Fruit fly (Drosophila melanogaster) whole organism, wandering third instar larva: ENCODE measurements around the gene CG12541.

Experiments used
- Abd-B ChIP-seq: fragments of >200 bp; optimal IDR thresholded peaks from 2 replicates; lab custom pipeline; 2017; ENCODE audit warnings: missing biosample characterization, missing genetic modification characterization
- CG32264 ChIP-seq: fragments of 200-800 bp; sonication (Bioruptor generic); optimal IDR thresholded peaks from 2 replicates; lab custom pipeline; 2016; ENCODE audit warnings: missing biosample characterization, missing genetic modification characterization
- CG9705 ChIP-seq: fragments of 200-800 bp; sonication (Bioruptor generic); optimal IDR thresholded peaks from 2 replicates; lab custom pipeline; 2018; ENCODE audit warnings: missing biosample characterization, mild to moderate bottlenecking, missing genetic modification characterization
- CrebA ChIP-seq: fragments of 200-800 bp; sonication (Bioruptor generic); optimal IDR thresholded peaks from 2 replicates; lab custom pipeline; 2016; ENCODE audit warnings: missing biosample characterization, mild to moderate bottlenecking, missing genetic modification characterization, borderline replicate concordance
- Dfd ChIP-seq: fragments of >200 bp; optimal IDR thresholded peaks from 2 replicates; lab custom pipeline; 2017; ENCODE audit warnings: missing biosample characterization, missing genetic modification characterization
- Dif ChIP-seq: fragments of 200-275, 200-300 bp; sonication (Bioruptor generic); optimal IDR thresholded peaks from 2 replicates; lab custom pipeline; 2018; ENCODE audit warnings: missing biosample characterization, missing genetic modification characterization; ENCODE audit not compliant: partially characterized antibody
- GATAd ChIP-seq: sonication (Bioruptor generic); optimal IDR thresholded peaks from 2 replicates; lab custom pipeline; 2016; ENCODE audit warnings: missing biosample characterization, missing genetic modification characterization
- HLH106 ChIP-seq: fragments of 200-800 bp; optimal IDR thresholded peaks from 3 replicates; lab custom pipeline; 2019; ENCODE audit warnings: missing biosample characterization, mild to moderate bottlenecking, missing genetic modification characterization, moderate library complexity
- Hnf4 ChIP-seq: fragments of 200-800 bp; sonication (Bioruptor generic); optimal IDR thresholded peaks from 2 replicates; lab custom pipeline; 2016; ENCODE audit warnings: missing biosample characterization, mild to moderate bottlenecking, missing genetic modification characterization
- Hr78 ChIP-seq: fragments of >200 bp; optimal IDR thresholded peaks from 2 replicates; lab custom pipeline; 2017; ENCODE audit warnings: missing biosample characterization, missing genetic modification characterization
- Hr83 ChIP-seq: fragments of 200-300 bp; sonication (Bioruptor generic); optimal IDR thresholded peaks from 2 replicates; lab custom pipeline; 2016; ENCODE audit warnings: missing biosample characterization, mild to moderate bottlenecking, missing genetic modification characterization, moderate library complexity; ENCODE audit not compliant: poor library complexity, severe bottlenecking
- Jra ChIP-seq: sonication (Bioruptor generic); optimal IDR thresholded peaks from 2 replicates; lab custom pipeline; 2016; ENCODE audit warnings: missing biosample characterization, missing genetic modification characterization
- Mio ChIP-seq: sonication (Bioruptor generic); optimal IDR thresholded peaks from 2 replicates; lab custom pipeline; 2016; ENCODE audit warnings: missing biosample characterization, missing genetic modification characterization
- Myc ChIP-seq: fragments of >200 bp; optimal IDR thresholded peaks from 2 replicates; lab custom pipeline; 2017
- N ChIP-seq: fragments of >200 bp; optimal IDR thresholded peaks from 2 replicates; lab custom pipeline; 2018; ENCODE audit warnings: missing biosample characterization, missing external identifiers, missing genetic modification characterization
- OdsH ChIP-seq: fragments of 200-800 bp; sonication (Bioruptor generic); optimal IDR thresholded peaks from 2 replicates; lab custom pipeline; 2016; ENCODE audit warnings: missing biosample characterization, mild to moderate bottlenecking, missing genetic modification characterization
- Rel ChIP-seq, 2 experiments: fragments of 200-800 bp; sonication (Bioruptor generic) in 1 of 2; optimal IDR thresholded peaks; 2 replicates in 1 of 2; 3 replicates in 1 of 2; lab custom pipeline; 2016 to 2019; ENCODE audit warnings: mild to moderate bottlenecking in 2 of 2, missing biosample characterization in 2 of 2, missing genetic modification characterization in 2 of 2, moderate library complexity in 1 of 2
- Sp1 ChIP-seq: fragments of 200-800 bp; sonication (Bioruptor generic); optimal IDR thresholded peaks from 3 replicates; lab custom pipeline; 2019; ENCODE audit warnings: missing biosample characterization, mild to moderate bottlenecking, missing genetic modification characterization, moderate library complexity
- Vsx2 ChIP-seq: fragments of 200-300, 225-300 bp; sonication (Bioruptor generic); optimal IDR thresholded peaks from 2 replicates; lab custom pipeline; 2018; ENCODE audit warnings: missing biosample characterization, missing genetic modification characterization; ENCODE audit not compliant: partially characterized antibody
- br ChIP-seq: fragments of 200-800 bp; sonication (Bioruptor generic); optimal IDR thresholded peaks from 2 replicates; lab custom pipeline; 2016; ENCODE audit warnings: missing biosample characterization, missing genetic modification characterization
- brk ChIP-seq: fragments of 200-800 bp; sonication (Bioruptor generic); optimal IDR thresholded peaks from 2 replicates; lab custom pipeline; 2016; ENCODE audit warnings: missing biosample characterization, mild to moderate bottlenecking, missing genetic modification characterization
- dl ChIP-seq, 2 experiments: fragments of 175-275, 200-275 bp in 1 of 2; fragments of 200-275 bp in 1 of 2; sonication (Bioruptor generic); optimal IDR thresholded peaks; lab custom pipeline; 2018; ENCODE audit warnings: mild to moderate bottlenecking in 2 of 2, missing biosample characterization in 2 of 2, missing genetic modification characterization in 2 of 2, moderate library complexity in 2 of 2; ENCODE audit not compliant: partially characterized antibody in 2 of 2, insufficient read depth in 1 of 2
- dmrt93B ChIP-seq: fragments of 200-800 bp; sonication (Bioruptor generic); optimal IDR thresholded peaks from 2 replicates; lab custom pipeline; 2018; ENCODE audit warnings: missing biosample characterization, mild to moderate bottlenecking, missing genetic modification characterization
- dsf ChIP-seq: sonication (Bioruptor generic); optimal IDR thresholded peaks from 2 replicates; lab custom pipeline; 2016; ENCODE audit warnings: missing biosample characterization, missing genetic modification characterization, borderline replicate concordance
- ey ChIP-seq: fragments of 200-800 bp; sonication (Bioruptor generic); optimal IDR thresholded peaks from 2 replicates; lab custom pipeline; 2016; ENCODE audit warnings: missing biosample characterization, missing genetic modification characterization
- foxo ChIP-seq, 2 experiments: fragments of 200-800 bp; sonication (Bioruptor generic); optimal IDR thresholded peaks; 2 replicates in 1 of 2; 3 replicates in 1 of 2; lab custom pipeline; 2016 to 2017; ENCODE audit warnings: missing biosample characterization in 2 of 2, missing genetic modification characterization in 2 of 2
- fru ChIP-seq: fragments of 200-800 bp; sonication (Bioruptor generic); optimal IDR thresholded peaks from 3 replicates; lab custom pipeline; 2016; ENCODE audit warnings: missing biosample characterization, mild to moderate bottlenecking, missing genetic modification characterization
- h ChIP-seq: fragments of 200-800 bp; sonication (Bioruptor generic); optimal IDR thresholded peaks from 3 replicates; lab custom pipeline; 2016; ENCODE audit warnings: missing biosample characterization, mild to moderate bottlenecking, missing genetic modification characterization
- jim ChIP-seq: fragments of 175-275, 200-325 bp; sonication (Bioruptor generic); optimal IDR thresholded peaks from 2 replicates; lab custom pipeline; 2016; ENCODE audit warnings: missing biosample characterization, mild to moderate bottlenecking, missing genetic modification characterization
- lola ChIP-seq: fragments of >200 bp; optimal IDR thresholded peaks from 2 replicates; lab custom pipeline; 2017; ENCODE audit warnings: missing biosample characterization, missing genetic modification characterization
- pan ChIP-seq: fragments of >200 bp; optimal IDR thresholded peaks from 2 replicates; lab custom pipeline; 2017
- psq ChIP-seq: fragments of 200-800 bp; sonication (Bioruptor generic); optimal IDR thresholded peaks from 3 replicates; lab custom pipeline; 2017; ENCODE audit warnings: missing biosample characterization, mild to moderate bottlenecking, missing genetic modification characterization, moderate library complexity
- rgr ChIP-seq: fragments of 200-800 bp; sonication (Bioruptor generic); optimal IDR thresholded peaks from 3 replicates; lab custom pipeline; 2016; ENCODE audit warnings: missing biosample characterization, mild to moderate bottlenecking, missing genetic modification characterization
- sage ChIP-seq: fragments of 200-800 bp; sonication (Bioruptor generic); optimal IDR thresholded peaks from 2 replicates; lab custom pipeline; 2016; ENCODE audit warnings: missing biosample characterization, mild to moderate bottlenecking, missing genetic modification characterization
- sv ChIP-seq: fragments of 200-800 bp; sonication (Bioruptor generic); optimal IDR thresholded peaks from 3 replicates; lab custom pipeline; 2016; ENCODE audit warnings: missing biosample characterization, missing genetic modification characterization
- tai ChIP-seq: sonication (Bioruptor generic); optimal IDR thresholded peaks from 2 replicates; lab custom pipeline; 2016; ENCODE audit warnings: missing biosample characterization, missing genetic modification characterization
- usp ChIP-seq: fragments of >200 bp; optimal IDR thresholded peaks from 2 replicates; lab custom pipeline; 2017; ENCODE audit warnings: missing biosample characterization, missing genetic modification characterization
- woc ChIP-seq: sonication (Bioruptor generic); optimal IDR thresholded peaks from 2 replicates; lab custom pipeline; 2016; ENCODE audit warnings: missing biosample characterization, mild to moderate bottlenecking, missing genetic modification characterization

The CG12541 gene

dm6 chrX:7100689-7101088 is 34.8 kb upstream of the CG12541 start:
- TF ChIP-seq sage (GFP tag; lab: Kevin White, UChicago) (no peak), Myc (lab: Kevin White, UChicago) (no peak), tai (GFP tag; lab: Kevin White, UChicago) (no peak), Rel (GFP tag; optimal IDR thresholded peaks at IDR 0.05; lab: Kevin White, UChicago) (no peak), Rel (tag; optimal IDR thresholded peaks at IDR 0.05; lab: Kevin White, UChicago) (no peak), Mio (GFP tag; lab: Kevin White, UChicago) (no peak), rgr (GFP tag; lab: Kevin White, UChicago) (no peak), Hr78 (GFP tag; lab: Kevin White, UChicago) (no peak), GATAd (GFP tag; lab: Kevin White, UChicago) (no peak), woc (no peak), Dfd (GFP tag; lab: Kevin White, UChicago) (no peak), HLH106 (tag; lab: Kevin White, UChicago) (no peak), jim (GFP tag; lab: Kevin White, UChicago) (no peak), Vsx2 (no peak), Hr83 (no peak), dmrt93B (GFP tag; lab: Kevin White, UChicago) (no peak), psq (GFP tag; lab: Kevin White, UChicago) (no peak), sv (GFP tag; lab: Kevin White, UChicago) (no peak), Abd-B (GFP tag; lab: Kevin White, UChicago) (no peak), ey (GFP tag; lab: Kevin White, UChicago) (no peak)

- TF ChIP-seq Myc (lab: Kevin White, UChicago) (peak; percentile 4), Dfd (GFP tag; lab: Kevin White, UChicago) (no peak), h (GFP tag; lab: Kevin White, UChicago) (peak; percentile 33), fru (GFP tag; lab: Kevin White, UChicago) (no peak), psq (GFP tag; lab: Kevin White, UChicago) (no peak), Sp1 (GFP tag; lab: Kevin White, UChicago) (peak; percentile 18), N (GFP tag; lab: Kevin White, UChicago) (no peak), Hr78 (GFP tag; lab: Kevin White, UChicago) (no peak), foxo (GFP tag; optimal IDR thresholded peaks at IDR 0.05; lab: Kevin White, UChicago) (peak in 1 of 2 experiments; percentile 46), brk (GFP tag; lab: Kevin White, UChicago) (no peak), Hnf4 (GFP tag; lab: Kevin White, UChicago) (no peak), sv (GFP tag; lab: Kevin White, UChicago) (no peak), rgr (GFP tag; lab: Kevin White, UChicago) (peak; percentile 10), pan (lab: Kevin White, UChicago) (no peak), CG32264 (GFP tag; lab: Kevin White, UChicago) (no peak), Mio (GFP tag; lab: Kevin White, UChicago) (no peak), sage (GFP tag; lab: Kevin White, UChicago) (no peak), dsf (no peak), CG9705 (GFP tag; lab: Kevin White, UChicago) (no peak), Jra (GFP tag; lab: Kevin White, UChicago) (no peak), Hr83 (no peak), Rel (GFP tag; optimal IDR thresholded peaks at IDR 0.05; lab: Kevin White, UChicago) (no peak), Rel (tag; optimal IDR thresholded peaks at IDR 0.05; lab: Kevin White, UChicago) (peak; percentile 87), usp (GFP tag; lab: Kevin White, UChicago) (no peak), br (GFP tag; lab: Kevin White, UChicago) (peak; percentile 29), GATAd (GFP tag; lab: Kevin White, UChicago) (no peak), dl (GFP tag; optimal IDR thresholded peaks at IDR 0.05; lab: Kevin White, UChicago; ENCODE audit: insufficient read depth in 1 of 2, partially characterized antibody in 2 of 2) (no peak), ey (GFP tag; lab: Kevin White, UChicago) (no peak), dmrt93B (GFP tag; lab: Kevin White, UChicago) (no peak), jim (GFP tag; lab: Kevin White, UChicago) (no peak), CrebA (GFP tag; lab: Kevin White, UChicago) (no peak), Abd-B (GFP tag; lab: Kevin White, UChicago) (no peak), Vsx2 (no peak), woc (no peak), Dif (GFP tag; lab: Kevin White, UChicago) (no peak), OdsH (GFP tag; lab: Kevin White, UChicago) (no peak), HLH106 (tag; lab: Kevin White, UChicago) (no peak), tai (GFP tag; lab: Kevin White, UChicago) (no peak), lola (GFP tag; lab: Kevin White, UChicago) (no peak)
Measured at dm6 chrX:7097859-7098303, 32.0 kb upstream of the CG12541 start, which contains the start of gene Sxl. TSS of gene Sxl (minus strand) at chrX:7098053.
